Fruit fly (Drosophila melanogaster): ENCODE results near the gene tap.
A peak's percentile ranks its signal among the peaks of the same experiment; 100 is the strongest.

tap gene

DNA sequence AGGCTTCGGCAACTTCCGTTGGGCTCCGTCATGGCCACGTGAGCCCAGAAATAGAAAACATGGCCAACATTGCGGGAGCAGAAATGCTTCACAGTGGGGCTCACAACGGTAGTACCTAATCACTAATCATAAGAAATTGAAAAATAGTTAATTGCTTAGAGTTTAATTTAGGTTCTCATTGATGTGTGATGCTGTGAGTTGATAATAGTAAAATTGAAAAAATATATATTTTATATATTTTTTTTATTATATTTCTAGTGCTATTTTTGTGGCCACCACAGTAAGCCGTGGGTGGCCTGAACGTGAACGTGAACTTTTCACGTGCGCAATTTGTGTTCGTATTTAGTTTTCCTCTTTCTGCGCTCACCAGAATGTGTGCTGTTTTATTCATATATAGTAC, 49.0 kb upstream of the tap start (continued):
- TF ChIP-seq CG15269 (tag; optimal IDR thresholded peaks at IDR 0.05) (peak; percentile 39), CG6254 (GFP tag; optimal IDR thresholded peaks at IDR 0.05) (peak; percentile 42), CG3281 (GFP tag; optimal IDR thresholded peaks at IDR 0.05) (peak; percentile 66), CG13894 (tag; optimal IDR thresholded peaks at IDR 0.05) (peak; percentile 60), ttk (GFP tag; IDR thresholded peaks at IDR 0.05) (0 out of 2 replicates have a peak, but pooled peaks have one; percentile 31), CG4404 (GFP tag; IDR thresholded peaks at IDR 0.05) (peak; percentile 32; the same call in 1 of the 2 replicates), CG10147 (GFP tag; optimal IDR thresholded peaks at IDR 0.05) (peak; percentile 48), seq (GFP tag; IDR thresholded peaks at IDR 0.05) (0 out of 2 replicates have a peak, but pooled peaks have one; percentile 22), Deaf1 (tag; optimal IDR thresholded peaks at IDR 0.05) (peak; percentile 39), cad (GFP tag; optimal IDR thresholded peaks at IDR 0.05) (no peak), CG6689 (GFP tag; IDR thresholded peaks at IDR 0.05) (peak; percentile 70), sug (tag; optimal IDR thresholded peaks at IDR 0.05) (no peak), ems (GFP tag; optimal IDR thresholded peaks at IDR 0.05) (no peak), NC2β (GFP tag; optimal IDR thresholded peaks at IDR 0.05) (no peak), unpg (GFP tag; optimal IDR thresholded peaks at IDR 0.05) (peak; percentile 60), Hmr (GFP tag; optimal IDR thresholded peaks at IDR 0.05) (peak; percentile 62), gro (GFP tag; optimal IDR thresholded peaks at IDR 0.05) (no peak), gsb (GFP tag; IDR thresholded peaks at IDR 0.05) (no peak), CG17829 (tag; optimal IDR thresholded peaks at IDR 0.05) (peak; percentile 46), bcd (GFP tag; optimal IDR thresholded peaks at IDR 0.05) (peak; percentile 24), CG16779 (GFP tag; IDR thresholded peaks at IDR 0.05) (no peak), Asciz (GFP tag; optimal IDR thresholded peaks at IDR 0.05) (peak; percentile 53), ara (GFP tag; IDR thresholded peaks at IDR 0.05) (peak; percentile 53), CG9727 (GFP tag; optimal IDR thresholded peaks at IDR 0.05) (peak; percentile 54), bowl (GFP tag; IDR thresholded peaks at IDR 0.05) (no peak), Dek (tag; optimal IDR thresholded peaks at IDR 0.05) (peak; percentile 6), CG11695 (GFP tag; IDR thresholded peaks at IDR 0.05) (peak; percentile 61; the same call in 2 of the 3 replicates), tgo (GFP tag; IDR thresholded peaks at IDR 0.05) (peak; percentile 52; the same call in 2 of the 3 replicates), trem (tag; optimal IDR thresholded peaks at IDR 0.05) (peak; percentile 10), CG6683 (GFP tag; optimal IDR thresholded peaks at IDR 0.05) (peak; percentile 60), B-H1 (GFP tag; IDR thresholded peaks at IDR 0.05) (0 out of 3 replicates have a peak, but pooled peaks have one; percentile 45), org-1 (GFP tag; optimal IDR thresholded peaks at IDR 0.05) (peak; percentile 18), CG5180 (GFP tag; optimal IDR thresholded peaks at IDR 0.05) (peak; percentile 5), en (GFP tag; optimal IDR thresholded peaks at IDR 0.05) (no peak), ci (GFP tag; IDR thresholded peaks at IDR 0.05) (0 out of 3 replicates have a peak, but pooled peaks have one; percentile 54), wdn (GFP tag; IDR thresholded peaks at IDR 0.05) (0 out of 2 replicates have a peak, but pooled peaks have one; percentile 14), Hr78 (GFP tag; optimal IDR thresholded peaks at IDR 0.05) (no peak), nmo (GFP tag; optimal IDR thresholded peaks at IDR 0.05) (peak; percentile 14), CG11093 (GFP tag; IDR thresholded peaks at IDR 0.05) (0 out of 3 replicates have a peak, but pooled peaks have one; percentile 55), Blimp-1 (GFP tag; optimal IDR thresholded peaks at IDR 0.05) (peak; percentile 57), CG16863 (GFP tag; optimal IDR thresholded peaks at IDR 0.05) (no peak), HLHmδ (GFP tag; optimal IDR thresholded peaks at IDR 0.05) (no peak), klu (GFP tag; IDR thresholded peaks at IDR 0.05) (0 out of 2 replicates have a peak, but pooled peaks have one; percentile 16), gcm (GFP tag; optimal IDR thresholded peaks at IDR 0.05) (peak; percentile 22), CG33213 (GFP tag; optimal IDR thresholded peaks at IDR 0.05) (no peak), CG6654 (GFP tag; optimal IDR thresholded peaks at IDR 0.05) (peak; percentile 14), Myb (GFP tag; optimal IDR thresholded peaks at IDR 0.05) (no peak), Hsf (GFP tag; optimal IDR thresholded peaks at IDR 0.05) (no peak), HLH3B (GFP tag; IDR thresholded peaks at IDR 0.05) (peak; percentile 48; the same call in 1 of the 2 replicates), CG10543 (GFP tag; optimal IDR thresholded peaks at IDR 0.05) (peak; percentile 13)
